Fruit fly (Drosophila melanogaster) whole organism, embryonic: Measurements from ENCODE around the gene CG14286.

Source experiments
- Aef1 ChIP-seq: fragments of 200-800 bp; sonication (Bioruptor generic); IDR thresholded peaks from 3 replicates; pipeline ENCODE4 v1.3.6; 2022; ENCODE audit warnings: missing biosample characterization, missing genetic modification characterization
- Blimp-1 ChIP-seq: fragments of 200-800 bp; sonication (Bioruptor generic); optimal IDR thresholded peaks from 3 replicates; lab custom pipeline; 2018; ENCODE audit warnings: missing biosample characterization, missing genetic modification characterization, mild to moderate bottlenecking, moderate library complexity, missing genetic modification reagents
- CG11560 ChIP-seq: fragments of 200-800 bp; sonication (Bioruptor generic); IDR thresholded peaks from 3 replicates; pipeline ENCODE4 v1.3.6; 2022; ENCODE audit warnings: missing biosample characterization, missing genetic modification characterization
- CG2889 ChIP-seq: fragments of 200-800 bp; sonication (Bioruptor generic); IDR thresholded peaks from 3 replicates; pipeline ENCODE4 v1.3.6; 2022; ENCODE audit warnings: missing biosample characterization, missing genetic modification characterization
- CG3163 ChIP-seq: fragments of 200-800 bp; sonication (Bioruptor generic); optimal IDR thresholded peaks from 3 replicates; lab custom pipeline; 2016; ENCODE audit warnings: missing biosample characterization, missing genetic modification characterization
- CG3281 ChIP-seq: fragments of 200-800 bp; sonication (Bioruptor generic); optimal IDR thresholded peaks from 3 replicates; lab custom pipeline; 2017; ENCODE audit warnings: missing biosample characterization, mild to moderate bottlenecking, missing genetic modification characterization
- CG4707 ChIP-seq: fragments of 200-800 bp; sonication (Bioruptor generic); optimal IDR thresholded peaks from 2 replicates; lab custom pipeline; 2018; ENCODE audit warnings: missing biosample characterization, mild to moderate bottlenecking, missing genetic modification characterization, moderate library complexity
- CG6175 ChIP-seq: fragments of 200-800 bp; sonication (Bioruptor generic); IDR thresholded peaks from 3 replicates; pipeline ENCODE4 v1.3.6; 2022; ENCODE audit warnings: missing biosample characterization, missing genetic modification characterization
- CG7928 ChIP-seq: fragments of 200-800 bp; sonication (Bioruptor generic); optimal IDR thresholded peaks from 2 replicates; lab custom pipeline; 2017; ENCODE audit warnings: missing biosample characterization, mild to moderate bottlenecking, missing genetic modification characterization
- CG9437 ChIP-seq: fragments of 200-800 bp; sonication (Bioruptor generic); optimal IDR thresholded peaks from 2 replicates; lab custom pipeline; 2018; ENCODE audit warnings: missing biosample characterization, mild to moderate bottlenecking, missing genetic modification characterization
- CTCF ChIP-seq: fragments of 200-800 bp; sonication (Bioruptor generic); optimal IDR thresholded peaks from 2 replicates; lab custom pipeline; 2017; ENCODE audit warnings: missing biosample characterization, mild to moderate bottlenecking, missing genetic modification characterization, moderate library complexity
- Dfd ChIP-seq, 2 experiments: fragments of >200 bp; optimal IDR thresholded peaks; 2 replicates each; lab custom pipeline; 2017; ENCODE audit warnings: missing biosample characterization in 2 of 2, missing genetic modification characterization in 2 of 2
- H2.0 ChIP-seq: fragments of 200-800 bp; sonication (Bioruptor generic); IDR thresholded peaks from 2 replicates; pipeline ENCODE4 v1.3.6; 2022; ENCODE audit warnings: missing biosample characterization, missing genetic modification characterization
- Med ChIP-seq: fragments of 200-800 bp; sonication (Bioruptor generic); peaks from one replicate; lab custom pipeline; 2016; ENCODE audit warnings: missing biosample characterization, missing genetic modification characterization, mild to moderate bottlenecking, inconsistent platforms, moderate library complexity
- NfI ChIP-seq: fragments of 200-800 bp; sonication (Bioruptor generic); optimal IDR thresholded peaks from 3 replicates; lab custom pipeline; 2018; ENCODE audit warnings: missing biosample characterization, mild to moderate bottlenecking, missing genetic modification characterization, moderate library complexity
- Pdp1 ChIP-seq, 2 experiments: fragments of 200-800 bp; sonication (Bioruptor generic); optimal IDR thresholded peaks; 3 replicates each; lab custom pipeline; 2016; ENCODE audit warnings: missing biosample characterization in 2 of 2, missing genetic modification characterization in 2 of 2, mild to moderate bottlenecking in 1 of 2, moderate library complexity in 1 of 2
- Xbp1 ChIP-seq: fragments of 200-800 bp; sonication (Bioruptor generic); optimal IDR thresholded peaks from 3 replicates; lab custom pipeline; 2016; ENCODE audit warnings: missing biosample characterization, mild to moderate bottlenecking, missing genetic modification characterization
- amos ChIP-seq: fragments of 200-800 bp; sonication (Bioruptor generic); IDR thresholded peaks from 2 replicates; pipeline ENCODE4 v1.3.6; 2022; ENCODE audit warnings: missing biosample characterization, missing genetic modification characterization; ENCODE audit not compliant: partially characterized antibody
- bbx ChIP-seq: fragments of 200-800 bp; sonication (Bioruptor generic); IDR thresholded peaks from 2 replicates; pipeline ENCODE4 v1.3.6; 2022; ENCODE audit warnings: missing biosample characterization, missing genetic modification characterization; ENCODE audit not compliant: partially characterized antibody
- ci ChIP-seq: fragments of 200-800 bp; sonication (Bioruptor generic); IDR thresholded peaks from 3 replicates; pipeline ENCODE4 v1.3.6; 2022; ENCODE audit warnings: missing biosample characterization, missing genetic modification characterization
- cwo ChIP-seq: fragments of 200-800 bp; sonication (Bioruptor generic); optimal IDR thresholded peaks from 3 replicates; lab custom pipeline; 2017; ENCODE audit warnings: missing biosample characterization, missing genetic modification characterization, mild to moderate bottlenecking, moderate library complexity, missing genetic modification reagents
- esg ChIP-seq: fragments of 200-800 bp; sonication (Bioruptor generic); conservative IDR thresholded peaks from 2 replicates; pipeline ENCODE4 v1.3.6; 2022; ENCODE audit warnings: missing biosample characterization, missing genetic modification characterization
- exex ChIP-seq: fragments of 200-800 bp; sonication (Bioruptor generic); optimal IDR thresholded peaks from 4 replicates; lab custom pipeline; 2018; ENCODE audit warnings: missing biosample characterization, mild to moderate bottlenecking, missing genetic modification characterization, moderate library complexity
- gce ChIP-seq: fragments of 200-800 bp; sonication (Bioruptor generic); IDR thresholded peaks from 3 replicates; pipeline ENCODE4 v1.3.6; 2022; ENCODE audit warnings: missing biosample characterization, missing genetic modification characterization
- ken ChIP-seq: fragments of 200-800 bp; sonication (Bioruptor generic); IDR thresholded peaks from 3 replicates; pipeline ENCODE4 v1.3.6; 2022; ENCODE audit warnings: missing biosample characterization, missing genetic modification characterization
- knrl ChIP-seq: fragments of 200-800 bp; sonication (Bioruptor generic); IDR thresholded peaks from 3 replicates; pipeline ENCODE4 v1.3.6; 2022; ENCODE audit warnings: missing biosample characterization, missing genetic modification characterization; ENCODE audit not compliant: partially characterized antibody
- lilli ChIP-seq: fragments of 200-800 bp; sonication (Bioruptor generic); optimal IDR thresholded peaks from 3 replicates; lab custom pipeline; 2016; ENCODE audit warnings: missing biosample characterization, missing genetic modification characterization
- mirr ChIP-seq: fragments of 200-800 bp; sonication (Bioruptor generic); optimal IDR thresholded peaks from 3 replicates; lab custom pipeline; 2018; ENCODE audit warnings: missing biosample characterization, mild to moderate bottlenecking, missing genetic modification characterization
- oc ChIP-seq: fragments of 200-800 bp; sonication (Bioruptor generic); optimal IDR thresholded peaks from 2 replicates; lab custom pipeline; 2018; ENCODE audit warnings: missing biosample characterization, mild to moderate bottlenecking, missing genetic modification characterization, moderate library complexity
- pnt ChIP-seq: fragments of 200-800 bp; sonication (Bioruptor generic); optimal IDR thresholded peaks from 3 replicates; lab custom pipeline; 2016; ENCODE audit warnings: missing biosample characterization, missing genetic modification characterization
- stwl ChIP-seq: fragments of 200-800 bp; sonication (Bioruptor generic); optimal IDR thresholded peaks from 3 replicates; lab custom pipeline; 2018; ENCODE audit warnings: missing biosample characterization, mild to moderate bottlenecking, missing genetic modification characterization, moderate library complexity

The CG14286 gene

DNA sequence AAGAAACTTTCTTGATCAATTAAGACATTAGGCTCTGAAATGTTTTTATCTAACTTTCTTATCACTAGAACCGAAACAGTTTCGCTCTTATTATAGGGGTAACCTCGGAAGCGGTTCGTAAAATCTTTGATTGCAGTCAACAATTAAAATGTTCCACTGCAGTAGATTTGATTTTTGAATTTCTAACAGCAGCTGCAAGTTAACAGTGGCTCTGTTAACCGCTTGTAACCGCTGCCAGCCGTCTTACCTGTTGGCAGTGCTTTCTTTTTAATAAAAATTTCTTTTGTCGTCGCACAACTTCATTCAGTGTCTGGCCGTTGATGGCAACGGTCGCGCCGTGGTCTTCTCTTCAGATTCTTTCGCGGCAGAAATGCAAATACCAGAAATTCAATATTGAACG lies 9.3 kb downstream of the CG14286 start, which contains the start of gene CG6026:
Gene CG6026, plus strand, starts transcription at position 301 of the 400 bp plus-strand sequence.
- peak; percentile 78 for TF ChIP-seq Blimp-1
- 0 out of 3 replicates have a peak, but pooled peaks have one; percentile 26 for TF ChIP-seq ci (GFP tag; lab: Robert Waterston, UW)
- no peak for TF ChIP-seq pnt
- no peak for TF ChIP-seq CG4707 (GFP tag; lab: Kevin White, UChicago)
- TF ChIP-seq CG6175 (GFP tag; lab: Robert Waterston, UW): no peak
- TF ChIP-seq oc: peak; percentile 3
- TF ChIP-seq CG3163: no peak
- 0 out of 2 replicates have a peak, but pooled peaks have one; percentile 18 for TF ChIP-seq bbx (GFP tag; lab: Robert Waterston, UW)

DNA sequence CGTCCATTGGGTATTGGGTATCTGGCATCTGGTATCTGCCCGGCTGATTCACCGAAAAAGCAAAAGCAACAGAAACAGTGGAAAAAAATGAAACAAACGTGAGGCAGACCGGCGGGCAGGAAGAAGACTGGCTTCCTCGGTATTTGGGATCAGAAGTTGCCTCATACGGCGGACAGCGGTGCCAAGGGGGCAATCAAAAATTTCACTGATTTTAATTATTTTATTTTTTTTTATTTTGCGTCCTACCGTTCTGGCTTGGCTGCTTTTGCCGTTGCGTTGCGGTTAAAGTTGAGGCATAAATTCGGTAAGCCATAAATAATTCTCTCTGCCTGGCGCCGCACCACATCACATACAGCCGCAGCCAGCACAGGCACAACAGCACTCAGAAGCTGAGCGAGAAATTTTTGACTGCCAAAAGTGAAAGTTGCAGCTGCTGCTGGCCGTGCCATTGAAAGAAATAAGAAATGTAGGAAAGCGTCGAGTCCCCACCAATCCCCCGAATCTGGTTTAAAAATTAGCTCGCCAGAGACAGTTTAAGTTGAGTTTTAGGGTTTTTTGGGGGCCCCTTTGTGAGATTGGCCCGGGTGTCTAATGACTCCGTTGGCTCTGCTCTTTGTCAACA lies 12.7 kb downstream of the CG14286 start:
- no peak for TF ChIP-seq CG3163
- peak; percentile 96 for TF ChIP-seq Blimp-1
- TF ChIP-seq gce (GFP tag; lab: Robert Waterston, UW): 0 out of 3 replicates have a peak, but pooled peaks have one; percentile 11

DNA sequence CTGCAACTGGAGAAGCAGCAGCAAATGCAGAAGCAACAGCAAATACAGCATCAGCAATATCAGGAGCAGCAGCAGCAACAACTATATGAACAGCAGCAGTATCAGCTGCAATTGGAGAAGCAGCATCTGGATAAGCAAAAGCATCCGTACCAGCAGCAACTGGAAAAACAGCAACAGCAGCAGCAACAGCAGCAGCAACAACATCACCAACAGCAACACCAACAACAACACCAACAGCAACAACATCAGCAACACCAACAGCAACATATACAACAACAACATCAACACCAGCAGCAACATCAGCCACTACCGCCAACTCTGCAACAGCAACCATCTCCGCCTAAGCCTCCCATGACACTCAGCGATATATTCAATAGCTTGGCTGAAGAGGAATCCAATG lies 16.8 kb downstream of the CG14286 start:
- no peak for TF ChIP-seq CG2889 (GFP tag; lab: Robert Waterston, UW)
- TF ChIP-seq NfI (GFP tag; lab: Kevin White, UChicago): no peak
- no peak for TF ChIP-seq CG11560 (tag; lab: Robert Waterston, UW)

DNA sequence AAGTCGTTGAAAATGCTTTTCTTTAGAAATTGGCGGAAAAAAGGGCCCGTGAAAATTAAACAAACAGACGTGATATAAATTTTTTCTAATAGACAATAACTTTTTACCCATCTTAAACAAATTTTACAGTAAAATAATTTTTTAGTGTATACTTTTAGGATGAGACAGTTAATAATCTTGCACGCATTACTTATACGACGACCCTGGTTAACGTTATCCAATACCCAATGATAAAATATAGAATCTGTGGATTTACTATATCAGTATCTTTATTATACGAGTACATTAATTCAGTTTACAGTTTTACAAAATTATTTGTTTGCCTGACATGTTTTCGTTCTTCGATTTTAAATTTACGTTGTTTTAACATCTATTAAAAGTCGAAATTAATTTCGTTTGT lies 20.7 kb downstream of the CG14286 start:
- no peak for TF ChIP-seq knrl (GFP tag; lab: Robert Waterston, UW)
- peak; percentile 96 for TF ChIP-seq CG9437 (GFP tag; lab: Kevin White, UChicago)
- TF ChIP-seq CG7928 (GFP tag; lab: Kevin White, UChicago): peak; percentile 76
- TF ChIP-seq Aef1: no peak
- no peak for TF ChIP-seq CG6175 (GFP tag; lab: Robert Waterston, UW)
- peak in 1 of 2 experiments; percentile 84 for TF ChIP-seq Pdp1 (GFP tag; optimal IDR thresholded peaks at IDR 0.05; lab: Kevin White, UChicago)
- no peak for TF ChIP-seq H2.0 (GFP tag; lab: Robert Waterston, UW)
- peak; percentile 72 for TF ChIP-seq stwl (tag; lab: Kevin White, UChicago)
- TF ChIP-seq CTCF (GFP tag; lab: Kevin White, UChicago): peak; percentile 41
- peak; percentile 80 for TF ChIP-seq CG3281 (GFP tag; lab: Kevin White, UChicago)
- TF ChIP-seq esg (GFP tag; lab: Robert Waterston, UW): no peak
- TF ChIP-seq lilli (GFP tag; lab: Kevin White, UChicago): no peak
- peak; percentile 26; the same call in 1 of the 2 replicates for TF ChIP-seq amos

DNA sequence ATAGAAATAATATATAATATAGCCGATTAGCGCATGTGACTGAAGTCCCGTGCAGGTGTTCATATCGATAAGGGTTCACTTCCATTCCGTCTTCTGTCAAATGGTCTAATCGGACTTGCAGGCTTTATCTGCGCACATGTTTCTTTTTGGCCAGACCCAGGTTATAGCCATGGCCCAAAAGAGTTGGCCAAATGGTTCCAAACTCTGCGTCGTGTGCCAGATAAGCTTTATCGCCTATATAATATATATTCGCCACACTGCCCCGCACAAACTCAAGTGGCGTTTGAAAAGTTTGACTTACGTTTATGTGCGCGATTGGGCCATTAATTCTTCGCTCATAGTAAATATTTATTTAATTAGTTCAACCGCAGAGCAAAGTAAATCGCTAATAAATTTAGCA lies 27.4 kb downstream of the CG14286 start:
- TF ChIP-seq CG7928 (GFP tag; lab: Kevin White, UChicago) (no peak), CG6175 (GFP tag; lab: Robert Waterston, UW) (no peak), Med (peak; percentile 12), ken (GFP tag; lab: Robert Waterston, UW) (no peak), mirr (GFP tag; lab: Kevin White, UChicago) (peak; percentile 19), cwo (GFP tag; lab: Kevin White, UChicago) (peak; percentile 94), Xbp1 (GFP tag; lab: Kevin White, UChicago) (no peak), Dfd (GFP tag; optimal IDR thresholded peaks at IDR 0.05; lab: Kevin White, UChicago) (no peak), exex (tag; lab: Kevin White, UChicago) (peak; percentile 93)
